Worm (Caenorhabditis elegans): ENCODE results near the gene C53D6.11.

- TF ChIP-seq tbx-2 (tag; optimal IDR thresholded peaks at IDR 0.05) (no peak), fkh-10 (GFP tag; optimal IDR thresholded peaks at IDR 0.05) (no peak)
Measured at ce11 chrIV:9043224-9043623, 32.8 kb downstream of the C53D6.11 start, which contains the start of gene Y73F4A.2.

All from whole organism, late embryonic.